Worm (Caenorhabditis elegans) whole organism, mixed stage, embryonic: ENCODE data around the gene F54D10.9.

Experiments used
- blmp-1 ChIP-seq: fragments of 150-350 bp; optimal IDR thresholded peaks from 2 replicates; lab custom pipeline; 2014; ENCODE audit warnings: missing biosample characterization, missing genetic modification characterization
- ceh-43 ChIP-seq: fragments of 200-800 bp; sonication (Bioruptor generic); optimal IDR thresholded peaks from 2 replicates; lab custom pipeline; 2018; ENCODE audit warnings: mild to moderate bottlenecking, missing genetic modification characterization, moderate library complexity, missing compliant biosample characterization
- ces-1 ChIP-seq: fragments of 150-350 bp; optimal IDR thresholded peaks from 2 replicates; lab custom pipeline; 2014; ENCODE audit warnings: missing biosample characterization, missing genetic modification reagents, missing genetic modification characterization
- elt-1 ChIP-seq: sonication (generic microtip); optimal IDR thresholded peaks from 2 replicates; lab custom pipeline; 2017; ENCODE audit warnings: missing genetic modification characterization, mild to moderate bottlenecking, missing compliant biosample characterization, antibody characterized with exemption, moderate library complexity, borderline replicate concordance; ENCODE audit not compliant: insufficient read depth
- elt-3 ChIP-seq: fragments of 150-350 bp; optimal IDR thresholded peaks from 2 replicates; lab custom pipeline; 2014; ENCODE audit warnings: missing biosample characterization, missing genetic modification characterization
- mab-5 ChIP-seq: fragments of 150-350 bp; optimal IDR thresholded peaks from 2 replicates; lab custom pipeline; 2014; ENCODE audit warnings: missing biosample characterization, missing genetic modification characterization
- nhr-2 ChIP-seq: fragments of 150-350 bp; optimal IDR thresholded peaks from 2 replicates; lab custom pipeline; 2014; ENCODE audit warnings: missing biosample characterization, missing genetic modification characterization
- nhr-76 ChIP-seq: sonication (generic microtip); optimal IDR thresholded peaks from 2 replicates; lab custom pipeline; 2017; ENCODE audit warnings: missing biosample characterization, missing genetic modification characterization
- pha-4 ChIP-seq: fragments of 150-350 bp; optimal IDR thresholded peaks from 2 replicates; lab custom pipeline; 2018; ENCODE audit warnings: missing biosample characterization, missing genetic modification reagents, missing genetic modification characterization
- snpc-4 ChIP-seq: fragments of 150-350 bp; optimal IDR thresholded peaks from 2 replicates; lab custom pipeline; 2014; ENCODE audit warnings: missing biosample characterization, missing genetic modification characterization

DNA sequence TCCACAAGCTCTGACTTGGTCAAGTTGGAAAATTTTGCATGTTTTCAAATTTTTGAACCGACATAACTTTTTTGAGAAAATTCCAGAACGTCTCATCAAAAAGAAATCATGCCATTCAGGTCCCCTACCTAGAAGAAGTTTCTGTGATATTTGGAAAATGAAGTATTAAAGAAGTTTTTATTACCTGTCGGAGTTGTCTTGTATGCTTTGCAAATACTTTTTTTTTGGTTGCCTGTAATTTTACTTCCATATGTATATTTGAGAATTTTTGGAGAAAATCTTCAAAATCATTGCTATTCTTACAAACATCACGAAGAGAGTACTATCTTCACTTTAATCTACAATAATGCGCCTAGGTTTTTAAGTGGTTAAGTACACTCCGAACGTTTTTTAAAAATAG, 18.4 kb upstream of the F54D10.9 start, which contains the start of gene nhr-72:
- TF ChIP-seq nhr-76 (no peak), ceh-43 (GFP tag; lab: Kevin White, UChicago) (no peak), nhr-2 (tag; lab: Kevin White, UChicago) (no peak), blmp-1 (tag; lab: Kevin White, UChicago) (no peak), pha-4 (tag; lab: Kevin White, UChicago) (no peak), ces-1 (GFP tag; lab: Kevin White, UChicago) (no peak), mab-5 (tag; lab: Kevin White, UChicago) (no peak), elt-1 (tag; lab: Kevin White, UChicago) (no peak), snpc-4 (tag; lab: Kevin White, UChicago) (no peak), elt-3 (no peak)
